Worm (Caenorhabditis elegans) whole organism, mixed stage, embryonic: ENCODE data around the gene ZK488.5.

ENCODE experiments used
- bed-3 ChIP-seq: fragments of 200-800 bp; sonication (Bioruptor generic); optimal IDR thresholded peaks from 3 replicates; lab custom pipeline; 2018; ENCODE audit warnings: mild to moderate bottlenecking, missing genetic modification characterization, moderate library complexity, missing compliant biosample characterization
- blmp-1 ChIP-seq: fragments of 150-350 bp; optimal IDR thresholded peaks from 2 replicates; lab custom pipeline; 2014; ENCODE audit warnings: missing biosample characterization, missing genetic modification characterization
- ceh-43 ChIP-seq: fragments of 200-800 bp; sonication (Bioruptor generic); optimal IDR thresholded peaks from 2 replicates; lab custom pipeline; 2018; ENCODE audit warnings: mild to moderate bottlenecking, missing genetic modification characterization, moderate library complexity, missing compliant biosample characterization
- ces-1 ChIP-seq: fragments of 150-350 bp; optimal IDR thresholded peaks from 2 replicates; lab custom pipeline; 2014; ENCODE audit warnings: missing biosample characterization, missing genetic modification reagents, missing genetic modification characterization
- elt-1 ChIP-seq: sonication (generic microtip); optimal IDR thresholded peaks from 2 replicates; lab custom pipeline; 2017; ENCODE audit warnings: missing genetic modification characterization, mild to moderate bottlenecking, missing compliant biosample characterization, antibody characterized with exemption, moderate library complexity, borderline replicate concordance; ENCODE audit not compliant: insufficient read depth
- elt-3 ChIP-seq: fragments of 150-350 bp; optimal IDR thresholded peaks from 2 replicates; lab custom pipeline; 2014; ENCODE audit warnings: missing biosample characterization, missing genetic modification characterization
- ham-2 ChIP-seq: fragments of 200-800 bp; sonication (Bioruptor generic); optimal IDR thresholded peaks from 2 replicates; lab custom pipeline; 2018; ENCODE audit warnings: mild to moderate bottlenecking, missing genetic modification characterization, missing compliant biosample characterization
- lin-13 ChIP-seq: fragments of 150-350 bp; optimal IDR thresholded peaks from 2 replicates; lab custom pipeline; 2014; ENCODE audit warnings: missing biosample characterization, missing genetic modification characterization
- mep-1 ChIP-seq: fragments of 150-350 bp; optimal IDR thresholded peaks from 2 replicates; lab custom pipeline; 2017; ENCODE audit warnings: missing biosample characterization, missing genetic modification reagents, missing genetic modification characterization, inconsistent platforms
- nhr-12 ChIP-seq: fragments of 150-350 bp; optimal IDR thresholded peaks from 2 replicates; lab custom pipeline; 2014; ENCODE audit warnings: missing biosample characterization, missing genetic modification characterization
- pha-4 ChIP-seq: fragments of 150-350 bp; optimal IDR thresholded peaks from 2 replicates; lab custom pipeline; 2018; ENCODE audit warnings: missing biosample characterization, missing genetic modification reagents, missing genetic modification characterization
- unc-39 ChIP-seq: fragments of 150-350 bp; optimal IDR thresholded peaks from 2 replicates; lab custom pipeline; 2014; ENCODE audit warnings: missing biosample characterization, missing genetic modification characterization
- zip-8 ChIP-seq: fragments of 150-350 bp; optimal IDR thresholded peaks from 2 replicates; lab custom pipeline; 2014; ENCODE audit warnings: missing biosample characterization, missing genetic modification characterization

ce11 chrV:581616-582015 is 11.4 kb upstream of the ZK488.5 start, which contains the start of gene nstp-7:
- no peak for TF ChIP-seq blmp-1 (tag; lab: Kevin White, UChicago)
- TF ChIP-seq bed-3 (GFP tag; lab: Kevin White, UChicago), result no peak
- TF ChIP-seq ham-2 (GFP tag; lab: Kevin White, UChicago), result no peak
- no peak for TF ChIP-seq mep-1
- no peak for TF ChIP-seq lin-13 (tag; lab: Kevin White, UChicago)
- TF ChIP-seq ces-1 (GFP tag; lab: Kevin White, UChicago), result no peak
- TF ChIP-seq pha-4 (tag; lab: Kevin White, UChicago), result no peak
- no peak for TF ChIP-seq elt-3 (tag; lab: Kevin White, UChicago)
- TF ChIP-seq unc-39 (tag; lab: Kevin White, UChicago), result no peak
- no peak for TF ChIP-seq elt-1
- no peak for TF ChIP-seq ceh-43
- no peak for TF ChIP-seq zip-8 (tag; lab: Kevin White, UChicago)
- TF ChIP-seq nhr-12, result no peak
